Fruit fly (Drosophila melanogaster): ENCODE results near the gene Edem2.

The Edem2 gene

dm6 chr2L:13234610-13235489, 42.8 kb downstream of the Edem2 start, which contains the start of gene Mabi:
Gene Mabi (minus strand): TSS chr2L:13234660.
- TF ChIP-seq svp (GFP tag): no peak
- no peak for TF ChIP-seq CG8319 (GFP tag; optimal IDR thresholded peaks at IDR 0.05)
- no peak for TF ChIP-seq achi (GFP tag; optimal IDR thresholded peaks at IDR 0.05)
- no peak for TF ChIP-seq OdsH (GFP tag; optimal IDR thresholded peaks at IDR 0.05)
- no peak for TF ChIP-seq Eip78C (GFP tag)
- TF ChIP-seq CG10669 (GFP tag; optimal IDR thresholded peaks at IDR 0.05): no peak
- no peak for TF ChIP-seq Gug (GFP tag; IDR thresholded peaks at IDR 0.05)
- no peak for TF ChIP-seq fd85E (GFP tag; optimal IDR thresholded peaks at IDR 0.05)
- no peak for TF ChIP-seq CG8119 (GFP tag; IDR thresholded peaks at IDR 0.05)
- TF ChIP-seq fd59A (GFP tag; optimal IDR thresholded peaks at IDR 0.05): no peak
- TF ChIP-seq CG6792 (GFP tag; optimal IDR thresholded peaks at IDR 0.05): no peak
- no peak for TF ChIP-seq CG7368 (GFP tag; optimal IDR thresholded peaks at IDR 0.05)
- no peak for TF ChIP-seq acj6 (GFP tag; optimal IDR thresholded peaks at IDR 0.05)

dm6 chr2L:13236194-13236593, 44.2 kb downstream of the Edem2 start, which contains the start of gene Jhbp14:
Gene Jhbp14 (plus strand): TSS chr2L:13236494.
- TF ChIP-seq salr (GFP tag; optimal IDR thresholded peaks at IDR 0.05) (no peak), Lpt (GFP tag; optimal IDR thresholded peaks at IDR 0.05) (no peak), esn (GFP tag; optimal IDR thresholded peaks at IDR 0.05) (no peak), CG6276 (GFP tag; optimal IDR thresholded peaks at IDR 0.05) (no peak), svp (GFP tag) (no peak), CG6808 (GFP tag; optimal IDR thresholded peaks at IDR 0.05) (no peak), CG9139 (GFP tag; optimal IDR thresholded peaks at IDR 0.05) (no peak), fd59A (GFP tag; optimal IDR thresholded peaks at IDR 0.05) (no peak), lz (GFP tag; optimal IDR thresholded peaks at IDR 0.05) (no peak), CG4318 (GFP tag; optimal IDR thresholded peaks at IDR 0.05) (no peak), dsx (GFP tag; optimal IDR thresholded peaks at IDR 0.05; ENCODE audit: poor library complexity, severe bottlenecking) (no peak), Met (GFP tag; optimal IDR thresholded peaks at IDR 0.05) (no peak), CG10669 (GFP tag; optimal IDR thresholded peaks at IDR 0.05) (no peak), CG16779 (tag; optimal IDR thresholded peaks at IDR 0.05) (no peak), cyc (GFP tag; optimal IDR thresholded peaks at IDR 0.05) (no peak), CG6163 (GFP tag; IDR thresholded peaks at IDR 0.05) (no peak), Eip78C (GFP tag) (no peak)

dm6 chr2L:13239689-13240088, 47.7 kb downstream of the Edem2 start, which contains the start of gene Jhbp13:
Gene Jhbp13 (plus strand): TSS chr2L:13239989.
- no peak for TF ChIP-seq CG8632 (GFP tag; optimal IDR thresholded peaks at IDR 0.05)
- TF ChIP-seq CG11294 (GFP tag; IDR thresholded peaks at IDR 0.05): no peak
- TF ChIP-seq Blimp-1 (GFP tag; optimal IDR thresholded peaks at IDR 0.05): no peak
- TF ChIP-seq Sox15 (GFP tag; optimal IDR thresholded peaks at IDR 0.05): no peak
- no peak for TF ChIP-seq CG32006 (GFP tag; optimal IDR thresholded peaks at IDR 0.05)
- no peak for TF ChIP-seq CG8119 (GFP tag; IDR thresholded peaks at IDR 0.05)
- TF ChIP-seq Met (GFP tag; optimal IDR thresholded peaks at IDR 0.05): no peak
- no peak for TF ChIP-seq vri (GFP tag; optimal IDR thresholded peaks at IDR 0.05)
- TF ChIP-seq CG31627 (GFP tag; optimal IDR thresholded peaks at IDR 0.05): no peak
- no peak for TF ChIP-seq Sox102F (GFP tag; optimal IDR thresholded peaks at IDR 0.05)
- TF ChIP-seq CG7368 (GFP tag; optimal IDR thresholded peaks at IDR 0.05): no peak

- TF ChIP-seq dsx (GFP tag; optimal IDR thresholded peaks at IDR 0.05; ENCODE audit: poor library complexity, severe bottlenecking) (no peak), CG6854 (GFP tag; optimal IDR thresholded peaks at IDR 0.05) (no peak), CG11294 (GFP tag; IDR thresholded peaks at IDR 0.05) (no peak), svp (GFP tag) (peak; percentile 17)
Observed at dm6 chr2L:13244759-13245308, 52.8 kb downstream of the Edem2 start.

Data from whole organism, prepupa.